Fruit fly (Drosophila melanogaster) ovary, adult (tissue): ENCODE results near the gene CG44362.

Source experiments
- CG17801 ChIP-seq: fragments of 200-800 bp; optimal IDR thresholded peaks from 2 replicates; lab custom pipeline; 2019; ENCODE audit warnings: missing biosample characterization, mild to moderate bottlenecking, missing genetic modification characterization, moderate library complexity; ENCODE audit not compliant: partially characterized antibody

CG44362 gene

DNA sequence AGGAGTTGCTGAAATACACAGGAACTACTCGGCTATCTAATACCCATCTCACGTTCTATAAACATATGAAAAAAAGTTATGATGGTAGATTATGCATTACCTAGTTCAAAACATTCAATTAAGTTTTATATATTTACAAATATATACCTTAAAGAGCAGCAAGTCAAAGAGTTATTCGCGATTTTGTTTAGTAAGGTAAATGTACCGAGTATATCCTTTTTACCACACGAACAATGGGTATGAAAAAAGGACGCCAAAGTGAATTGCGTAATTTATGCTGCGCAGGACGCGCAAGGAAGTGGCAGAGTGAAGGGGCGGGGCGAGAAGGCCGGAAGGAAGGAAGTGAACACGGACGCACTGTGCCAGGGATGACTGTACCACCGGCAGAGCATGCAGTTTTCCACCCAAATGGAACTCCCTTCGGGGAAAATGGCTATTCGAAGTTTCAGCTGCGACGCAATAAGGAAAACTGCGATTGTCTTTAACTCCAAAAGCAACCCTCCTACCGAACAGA lies 3.4 kb downstream of the CG44362 start:
- no peak for TF ChIP-seq CG17801 (GFP tag; lab: Kevin White, UChicago)

DNA sequence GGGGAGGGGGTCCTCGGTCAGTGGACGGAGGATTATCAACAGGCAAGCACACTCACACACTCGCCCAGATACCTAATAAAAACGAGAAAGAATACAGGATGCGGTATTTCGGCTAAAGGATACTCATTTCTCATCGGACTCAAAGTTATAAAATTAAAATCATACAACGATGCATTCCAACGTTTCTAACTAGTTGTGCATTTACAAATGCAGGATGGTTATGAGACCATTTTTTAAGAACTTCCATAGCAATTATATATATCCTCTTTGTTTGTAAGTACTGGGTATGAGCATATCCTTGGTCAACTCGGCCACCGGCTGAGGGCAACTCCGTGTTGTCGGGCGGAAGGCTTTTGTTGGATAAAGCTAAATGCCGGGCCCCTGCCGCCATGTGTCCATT lies 5.0 kb downstream of the CG44362 start:
- no peak for TF ChIP-seq CG17801 (GFP tag; lab: Kevin White, UChicago)

DNA sequence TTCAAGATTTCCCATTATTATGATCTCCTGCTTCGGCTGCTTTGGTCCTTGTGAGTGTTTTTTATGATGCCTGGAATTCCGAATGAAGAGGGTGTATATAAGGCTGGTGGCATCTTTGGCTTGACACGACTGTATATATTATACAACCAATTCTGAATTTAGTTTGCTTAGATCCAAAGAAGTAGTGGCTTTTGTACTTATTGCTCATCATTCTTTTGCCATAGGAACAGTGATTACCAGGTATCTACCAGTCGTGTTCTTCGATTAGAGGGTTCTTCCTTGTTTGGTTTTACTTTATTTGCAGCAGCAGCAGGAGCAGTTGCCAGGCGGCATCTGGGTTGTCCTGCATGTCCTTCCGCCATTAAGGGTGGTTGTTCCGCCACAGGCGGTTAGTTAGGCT lies 6.2 kb downstream of the CG44362 start:
- TF ChIP-seq CG17801 (GFP tag; lab: Kevin White, UChicago) = no peak

DNA sequence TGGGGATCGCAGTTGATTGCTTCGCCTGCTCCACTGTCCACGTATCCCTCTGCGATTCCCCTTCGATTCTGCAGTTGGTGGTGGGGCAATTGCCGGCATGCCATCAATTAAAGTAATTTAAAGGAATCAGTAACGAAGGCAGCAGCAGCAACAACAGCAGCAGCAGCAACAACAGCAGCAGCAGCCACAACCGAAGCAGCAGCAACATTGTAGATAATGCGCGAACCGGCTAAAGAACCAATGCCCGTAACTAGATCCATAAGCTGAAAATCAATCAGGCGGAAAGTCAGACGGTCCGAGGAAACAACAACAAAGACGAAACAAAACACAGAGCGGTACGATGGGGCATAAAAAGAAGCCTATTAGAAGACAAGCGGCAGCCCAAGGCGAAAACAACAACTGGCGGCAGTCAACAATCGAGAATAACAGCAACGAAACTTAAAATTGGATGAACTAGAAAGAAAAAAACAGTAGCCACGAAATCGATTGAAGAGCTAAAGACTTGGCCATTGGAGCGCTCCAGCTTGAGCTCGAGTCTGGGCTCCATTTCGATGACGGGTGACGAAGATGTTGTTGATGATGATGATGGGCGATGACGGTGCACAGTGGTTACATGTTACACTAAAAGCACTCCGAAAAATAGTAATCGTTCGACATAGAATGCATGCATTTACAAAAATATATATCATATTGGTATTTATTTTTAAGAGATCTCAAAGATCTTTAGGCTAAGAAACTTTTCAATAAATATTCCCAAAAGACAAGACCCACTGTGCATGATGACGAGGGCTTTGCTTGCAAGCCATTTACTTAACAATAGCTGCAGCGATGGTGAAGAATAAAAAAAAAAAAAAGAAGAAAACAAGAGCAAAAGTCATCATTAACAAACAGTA lies 8.3 kb downstream of the CG44362 start:
- peak; percentile 58 for TF ChIP-seq CG17801 (GFP tag; lab: Kevin White, UChicago)

DNA sequence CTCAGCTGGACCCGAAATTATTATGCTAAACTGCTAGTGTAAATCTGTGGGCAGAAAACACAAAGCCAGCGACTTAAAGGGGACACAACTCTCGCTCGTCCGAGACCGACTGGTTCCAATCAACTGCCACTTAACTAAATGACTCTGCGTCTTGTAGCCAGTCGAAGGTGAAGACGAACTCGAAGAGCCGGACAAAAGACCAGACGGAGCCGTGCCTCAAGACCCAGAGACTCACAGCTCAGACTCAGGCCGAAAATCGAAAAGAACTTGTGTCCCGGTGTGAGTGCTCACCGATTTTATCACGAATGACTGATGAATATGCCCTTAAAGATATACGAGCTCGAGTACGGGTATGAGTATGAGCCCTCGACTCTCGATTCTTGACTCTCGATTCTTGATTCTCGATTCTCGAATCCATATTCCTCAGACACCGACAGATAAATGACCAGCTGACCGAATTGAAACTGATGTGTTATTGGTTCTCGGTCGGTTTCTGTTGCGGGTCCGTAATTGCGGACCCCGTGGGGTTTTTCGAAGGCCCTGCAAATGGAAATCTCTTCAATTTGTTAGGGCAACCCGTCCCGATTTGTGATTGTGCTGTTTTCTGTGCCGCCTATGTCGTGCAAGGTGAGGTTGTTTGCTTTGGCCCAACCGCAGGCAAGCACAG lies 9.3 kb downstream of the CG44362 start:
- TF ChIP-seq CG17801 (GFP tag; lab: Kevin White, UChicago) = no peak

DNA sequence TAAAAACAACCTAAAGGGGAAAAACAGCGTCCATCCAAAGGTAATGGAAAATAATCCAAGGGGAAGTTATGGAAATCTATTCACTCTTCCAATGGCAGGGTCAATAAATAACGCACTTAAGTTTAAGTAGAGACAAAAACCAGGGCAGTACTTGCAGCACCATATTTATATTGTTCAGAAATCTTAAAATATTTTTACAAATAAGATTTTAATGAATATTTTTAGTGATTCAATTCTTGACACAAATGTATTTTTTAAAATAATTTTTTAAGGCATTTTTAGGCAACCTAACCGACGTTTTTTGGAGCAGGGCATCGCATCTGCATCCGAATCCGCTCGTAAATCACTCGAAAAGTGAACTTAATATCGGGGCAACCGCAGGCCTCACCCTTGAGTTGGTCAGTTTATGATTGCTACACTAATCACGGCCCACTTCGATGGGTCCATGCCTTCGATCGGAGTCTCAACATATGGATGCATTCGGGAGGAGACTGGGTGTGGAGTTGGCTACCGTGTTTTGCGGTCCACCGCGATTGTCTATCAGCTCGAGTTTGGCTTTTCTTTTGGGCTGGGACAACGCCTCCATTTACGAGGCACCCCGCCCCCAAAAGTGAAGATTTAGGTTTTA lies 10.0 kb downstream of the CG44362 start:
- TF ChIP-seq CG17801 (GFP tag; lab: Kevin White, UChicago) = no peak

DNA sequence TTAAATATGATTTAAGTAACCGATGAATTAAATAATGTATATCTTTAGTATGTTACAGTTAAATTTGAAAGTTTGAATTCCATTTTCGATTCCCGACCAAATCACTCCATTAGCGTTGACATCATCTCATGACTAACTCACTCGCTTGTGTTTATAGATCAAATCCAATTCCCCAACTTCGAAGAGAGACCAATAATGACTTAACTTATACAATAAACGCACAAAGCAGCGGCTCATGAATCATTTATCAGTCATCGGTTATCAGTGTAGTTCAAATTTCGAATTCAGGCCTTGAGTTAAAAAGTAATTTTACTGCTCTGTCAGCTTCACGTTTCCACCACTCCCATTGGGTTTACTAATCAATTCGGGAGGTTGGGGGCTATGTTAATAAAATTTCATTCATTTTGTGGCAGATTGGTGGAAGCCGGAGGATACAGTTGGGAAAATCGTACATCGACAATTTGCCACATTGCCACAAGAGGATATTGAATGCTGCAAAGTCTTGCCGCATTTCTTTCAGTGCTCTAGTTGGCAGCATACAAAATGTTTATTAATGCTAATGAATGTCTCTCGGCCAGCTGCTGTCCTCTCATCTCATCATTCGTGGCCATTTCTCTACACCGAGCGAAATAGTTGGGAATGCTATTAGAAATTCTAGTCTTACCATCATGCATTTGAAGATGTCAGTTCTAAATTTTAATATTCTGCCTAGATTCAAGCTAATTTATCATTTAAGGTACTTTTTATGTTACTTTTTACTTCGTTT lies 11.1 kb downstream of the CG44362 start:
- no peak for TF ChIP-seq CG17801 (GFP tag; lab: Kevin White, UChicago)

DNA sequence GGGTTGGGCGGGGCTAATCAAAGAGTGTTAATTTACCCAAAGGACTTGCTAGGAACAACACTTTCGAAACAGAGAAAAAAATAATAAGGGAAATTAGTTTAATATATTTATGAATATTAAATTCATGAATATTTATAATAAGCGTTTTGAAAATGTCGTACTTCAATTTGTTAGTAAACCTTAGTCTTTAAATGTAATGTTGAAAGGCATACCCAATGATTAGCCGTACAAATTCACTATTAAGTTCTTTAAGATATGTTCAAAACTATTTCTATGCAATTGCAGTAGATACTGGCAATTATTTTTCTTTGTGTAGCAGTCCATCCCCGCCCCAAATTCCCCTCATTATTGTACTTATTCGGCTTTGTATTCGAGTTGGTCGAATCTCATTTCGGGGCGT lies 13.2 kb downstream of the CG44362 start:
- no peak for TF ChIP-seq CG17801 (GFP tag; lab: Kevin White, UChicago)

DNA sequence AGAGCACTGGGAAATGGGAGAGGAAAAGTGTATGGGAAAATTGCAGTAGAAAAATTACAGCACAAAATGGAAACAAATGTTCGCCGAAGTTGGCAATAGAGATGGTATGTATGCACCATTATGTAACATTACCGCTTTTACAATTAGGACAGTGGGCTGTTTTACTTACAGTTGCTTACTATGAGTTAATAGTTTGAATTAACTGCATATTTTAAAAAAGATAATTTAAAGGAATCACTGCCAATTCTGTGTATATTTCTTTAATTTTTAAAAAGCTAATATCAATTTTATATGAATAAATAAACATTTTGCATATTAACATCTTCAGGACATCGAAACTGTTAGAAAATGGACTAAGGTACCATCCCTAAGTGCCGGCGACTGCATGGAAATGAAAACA lies 16.4 kb downstream of the CG44362 start:
- no peak for TF ChIP-seq CG17801 (GFP tag; lab: Kevin White, UChicago)

DNA sequence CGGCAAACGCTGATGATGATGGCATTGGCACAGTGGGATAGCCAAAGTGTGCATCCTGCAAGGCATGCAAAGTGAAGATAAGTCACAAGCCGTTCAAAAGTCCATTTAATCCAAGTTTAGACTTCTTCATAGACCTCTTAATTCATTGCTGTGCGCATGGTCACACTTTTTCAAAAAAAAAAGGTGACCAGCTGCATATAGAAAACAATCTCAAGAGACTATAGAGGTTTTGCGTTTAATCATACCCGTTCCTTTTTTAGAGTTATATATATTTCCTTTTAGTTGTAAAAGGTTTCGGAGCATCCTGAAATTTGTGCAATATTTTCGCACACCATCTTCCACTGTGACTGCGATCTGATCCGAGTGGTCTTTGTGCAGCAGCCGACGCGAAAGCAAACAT lies 17.1 kb downstream of the CG44362 start:
- no peak for TF ChIP-seq CG17801 (GFP tag; lab: Kevin White, UChicago)

DNA sequence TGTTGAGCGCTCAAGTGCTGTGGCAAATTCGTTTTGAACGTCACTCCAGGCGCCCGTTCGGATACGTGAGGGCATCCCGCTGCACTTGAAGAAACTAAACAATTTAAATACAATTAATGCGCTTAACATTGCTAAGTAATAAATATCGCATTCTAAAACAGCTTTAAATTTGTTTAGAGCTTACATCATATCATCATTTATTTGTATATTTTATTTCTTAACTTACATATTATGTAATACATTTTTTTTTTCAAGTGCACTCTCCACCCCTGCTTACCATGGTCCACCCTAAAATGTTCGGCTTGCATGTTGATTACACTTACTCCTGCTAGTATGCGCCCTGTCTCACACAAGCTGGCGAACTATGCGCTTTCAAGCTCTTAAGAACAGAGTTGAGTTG lies 18.0 kb downstream of the CG44362 start:
- TF ChIP-seq CG17801 (GFP tag; lab: Kevin White, UChicago) = no peak

DNA sequence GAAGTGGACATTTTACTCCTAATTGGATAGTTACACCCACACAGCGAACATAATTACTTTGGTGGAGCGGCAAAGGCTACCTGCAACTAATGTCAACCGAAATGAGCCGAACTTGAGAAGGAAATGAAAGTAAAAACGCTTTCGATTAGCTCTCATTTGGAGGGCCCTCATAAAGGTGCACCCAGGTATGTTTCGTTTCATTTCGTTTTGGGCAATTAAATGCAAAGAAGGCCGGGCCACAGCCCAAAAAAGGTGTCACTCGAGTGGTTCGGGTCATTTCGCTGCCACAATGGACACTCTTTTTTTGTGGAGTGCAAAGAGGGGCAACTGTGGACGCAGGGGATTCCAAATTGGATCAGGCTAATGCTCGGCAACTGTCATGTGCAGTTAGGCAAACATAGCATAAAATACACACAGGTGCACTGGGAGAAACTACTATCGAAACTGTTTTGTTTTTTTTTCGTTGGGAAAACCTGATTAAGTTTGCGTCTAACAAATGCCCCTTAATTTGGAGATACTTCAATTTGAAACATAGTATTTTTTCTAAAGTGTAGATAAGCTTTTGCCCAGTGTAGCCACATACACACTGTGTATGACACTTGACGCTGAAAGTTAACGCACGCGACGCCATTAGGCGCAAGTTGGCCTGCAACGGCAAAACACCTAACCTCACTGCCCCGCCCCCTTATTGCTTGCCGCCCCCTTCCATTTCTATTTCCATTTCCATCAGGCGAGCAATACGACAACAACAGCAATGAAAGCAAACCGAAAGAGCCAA lies 19.3 kb downstream of the CG44362 start:
- no peak for TF ChIP-seq CG17801 (GFP tag; lab: Kevin White, UChicago)

DNA sequence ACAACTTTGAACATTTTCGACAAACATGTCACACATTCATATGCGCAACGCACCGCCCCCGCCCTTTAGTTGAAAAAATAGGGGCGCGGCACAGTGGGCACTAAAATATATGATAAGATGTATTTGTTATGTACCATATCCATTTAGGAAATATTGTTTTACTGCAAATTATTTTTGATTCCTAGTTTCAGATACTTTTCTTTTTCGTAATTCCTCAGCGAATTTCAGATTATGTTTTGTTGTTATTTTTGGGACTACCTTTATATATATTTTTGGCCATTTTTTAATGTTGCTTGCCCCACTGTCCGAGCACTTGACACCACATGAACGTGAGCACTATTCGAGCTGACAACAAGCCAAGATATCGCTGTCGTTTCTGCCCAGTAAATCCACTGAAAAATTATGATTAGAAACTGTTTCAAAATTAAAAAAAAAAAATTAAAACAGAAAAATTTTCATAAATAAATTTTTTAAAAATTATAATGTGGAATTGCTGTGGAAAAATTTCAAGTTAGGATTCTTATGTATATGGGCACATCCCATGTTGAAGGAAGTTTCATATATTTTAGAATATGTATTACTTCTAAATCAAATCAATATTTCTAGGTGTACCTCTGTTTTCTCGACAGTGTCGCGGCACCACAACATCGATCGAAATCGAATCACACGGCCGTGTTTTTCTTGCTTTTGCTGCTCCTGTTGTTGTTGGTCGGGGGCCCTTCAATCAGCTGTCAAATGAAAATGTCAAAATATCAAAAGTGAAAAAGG lies 20.1 kb downstream of the CG44362 start:
- TF ChIP-seq CG17801 (GFP tag; lab: Kevin White, UChicago) = no peak
